Worm (Caenorhabditis elegans) whole organism, midembryonic: ENCODE results near the gene K09C8.7.
A peak's percentile ranks its signal among the peaks of the same experiment; 100 is the strongest.

Experiments
- T22C8.4 ChIP-seq: fragments of 200-800 bp; sonication (Bioruptor generic); IDR thresholded peaks from 2 replicates; pipeline ENCODE4 v1.3.6; 2022; ENCODE audit warnings: missing genetic modification characterization, missing compliant biosample characterization
- cog-1 ChIP-seq: sonication (generic microtip); optimal IDR thresholded peaks from 2 replicates; lab custom pipeline; 2016; ENCODE audit warnings: missing genetic modification characterization, missing compliant biosample characterization
- flt-1 ChIP-seq: fragments of 200-800 bp; sonication (Bioruptor generic); IDR thresholded peaks from 2 replicates; pipeline ENCODE4 v1.3.6; 2022; ENCODE audit warnings: missing genetic modification characterization, missing compliant biosample characterization
- klf-2 ChIP-seq: fragments of 200-800 bp; sonication (Bioruptor generic); conservative IDR thresholded peaks from 2 replicates; pipeline ENCODE4 v1.3.6; 2022; ENCODE audit warnings: missing genetic modification reagents, missing genetic modification characterization, missing compliant biosample characterization
- med-1 ChIP-seq: sonication (generic microtip); optimal IDR thresholded peaks from 2 replicates; lab custom pipeline; 2017; ENCODE audit warnings: missing genetic modification characterization, mild to moderate bottlenecking, missing compliant biosample characterization, antibody characterized with exemption, missing genetic modification reagents; ENCODE audit not compliant: insufficient read depth
- ref-1 ChIP-seq: fragments of 200-800 bp; sonication (Bioruptor generic); conservative IDR thresholded peaks from 2 replicates; pipeline ENCODE4 v1.3.6; 2022; ENCODE audit warnings: missing genetic modification reagents, missing genetic modification characterization, missing compliant biosample characterization
- tab-1 ChIP-seq: fragments of 200-800 bp; sonication (Bioruptor generic); IDR thresholded peaks from 2 replicates; pipeline ENCODE4 v1.3.6; 2022; ENCODE audit warnings: missing genetic modification characterization, missing compliant biosample characterization
- ztf-23 ChIP-seq: fragments of 200-800 bp; sonication (Bioruptor generic); IDR thresholded peaks from 2 replicates; pipeline ENCODE4 v1.3.6; 2022; ENCODE audit warnings: missing genetic modification reagents, missing genetic modification characterization, missing compliant biosample characterization
- ztf-29 ChIP-seq: fragments of 200-800 bp; sonication (Bioruptor generic); IDR thresholded peaks from 2 replicates; pipeline ENCODE4 v1.3.6; 2022; ENCODE audit warnings: missing genetic modification reagents, missing genetic modification characterization, missing compliant biosample characterization

K09C8.7 gene

ce11 chrX:10979186-10979585 lies 28.0 kb upstream of the K09C8.7 start, which contains the start of gene pxn-2:
pxn-2 (minus strand) TSS chrX:10979286.
- no peak for TF ChIP-seq ref-1 (GFP tag; lab: Robert Waterston, UW)
- TF ChIP-seq ztf-29 (GFP tag; lab: Robert Waterston, UW): no peak
- no peak for TF ChIP-seq tab-1
- no peak for TF ChIP-seq med-1 (GFP tag; lab: Kevin White, UChicago)
- TF ChIP-seq klf-2 (GFP tag; lab: Robert Waterston, UW): no peak
- no peak for TF ChIP-seq flt-1 (GFP tag; lab: Robert Waterston, UW)
- TF ChIP-seq ztf-23: no peak
- no peak for TF ChIP-seq cog-1 (tag; lab: Kevin White, UChicago)
- TF ChIP-seq T22C8.4 (GFP tag; lab: Robert Waterston, UW): no peak

DNA sequence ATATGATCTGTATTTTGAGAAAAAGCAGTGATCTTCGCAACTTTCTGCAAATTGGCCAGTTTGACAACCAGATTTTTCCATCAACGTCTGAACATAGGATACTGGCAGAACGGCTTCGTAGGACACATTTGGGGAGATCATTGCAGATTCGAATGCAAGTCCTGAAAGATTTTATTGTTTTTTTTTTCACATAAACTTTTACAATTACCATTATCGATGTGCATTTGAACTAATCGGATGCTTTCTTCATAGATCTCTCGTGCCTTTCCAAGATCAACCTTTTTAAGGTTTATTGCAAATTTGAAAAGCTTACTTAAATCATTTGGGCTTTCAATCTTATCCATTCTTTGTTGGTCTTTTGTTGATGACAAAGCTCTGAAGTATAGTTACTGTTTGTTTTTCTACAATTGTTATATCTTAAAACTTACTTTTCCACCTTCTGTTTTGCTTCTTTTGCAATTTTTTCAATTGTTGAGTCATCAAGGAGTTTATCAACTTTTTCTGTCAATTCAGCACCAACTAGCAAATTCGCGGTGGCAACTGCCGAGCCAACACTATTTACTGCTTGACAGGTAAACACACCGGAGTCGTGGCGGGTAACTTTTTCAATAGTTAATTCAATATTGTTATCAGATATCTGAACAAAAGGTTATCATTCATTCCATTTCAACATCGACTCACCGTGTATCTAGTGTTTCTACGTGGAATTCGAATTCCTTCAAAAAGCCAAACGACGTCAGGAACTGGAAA lies 25.4 kb upstream of the K09C8.7 start:
- TF ChIP-seq med-1 (GFP tag; lab: Kevin White, UChicago) (no peak), ztf-29 (GFP tag; lab: Robert Waterston, UW) (no peak), tab-1 (no peak)

DNA sequence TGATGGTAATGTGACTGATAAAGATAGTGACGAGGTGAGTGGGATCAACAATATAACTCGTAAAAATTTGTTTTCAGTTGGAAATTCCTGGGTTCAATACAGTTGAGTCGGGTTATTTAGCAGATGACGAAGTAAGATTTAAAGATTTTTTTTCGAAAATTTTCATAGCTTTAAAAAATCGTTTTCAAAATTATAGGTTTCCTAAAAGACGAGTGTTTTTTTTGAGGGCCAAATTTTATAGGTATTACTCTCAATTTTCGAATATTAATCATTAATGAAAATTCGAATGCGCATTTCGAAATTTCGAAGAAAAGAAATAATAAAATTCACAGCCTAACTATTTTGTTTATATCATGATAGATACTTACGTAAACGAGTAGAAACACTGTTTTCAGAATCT lies 19.9 kb upstream of the K09C8.7 start:
- TF ChIP-seq tab-1 (no peak), flt-1 (GFP tag; lab: Robert Waterston, UW) (no peak), T22C8.4 (GFP tag; lab: Robert Waterston, UW) (no peak), cog-1 (tag; lab: Kevin White, UChicago) (no peak), ztf-29 (GFP tag; lab: Robert Waterston, UW) (no peak), med-1 (GFP tag; lab: Kevin White, UChicago) (no peak), ref-1 (GFP tag; lab: Robert Waterston, UW) (no peak), klf-2 (GFP tag; lab: Robert Waterston, UW) (no peak), ztf-23 (no peak)

ce11 chrX:10970629-10971028 lies 19.4 kb upstream of the K09C8.7 start, which contains the start of gene K09C8.8:
K09C8.8 (plus strand) TSS chrX:10970929.
- TF ChIP-seq T22C8.4 (GFP tag; lab: Robert Waterston, UW) (no peak), klf-2 (GFP tag; lab: Robert Waterston, UW) (no peak), ref-1 (GFP tag; lab: Robert Waterston, UW) (no peak), ztf-29 (GFP tag; lab: Robert Waterston, UW) (no peak)

- TF ChIP-seq cog-1 (tag; lab: Kevin White, UChicago) (no peak), flt-1 (GFP tag; lab: Robert Waterston, UW) (no peak), med-1 (GFP tag; lab: Kevin White, UChicago) (no peak), ref-1 (GFP tag; lab: Robert Waterston, UW) (no peak), T22C8.4 (GFP tag; lab: Robert Waterston, UW) (no peak)
Measured at ce11 chrX:10967698-10968097, 16.5 kb upstream of the K09C8.7 start, which contains the start of gene K09C8.9. K09C8.9 (minus strand) TSS chrX:10967798.

DNA sequence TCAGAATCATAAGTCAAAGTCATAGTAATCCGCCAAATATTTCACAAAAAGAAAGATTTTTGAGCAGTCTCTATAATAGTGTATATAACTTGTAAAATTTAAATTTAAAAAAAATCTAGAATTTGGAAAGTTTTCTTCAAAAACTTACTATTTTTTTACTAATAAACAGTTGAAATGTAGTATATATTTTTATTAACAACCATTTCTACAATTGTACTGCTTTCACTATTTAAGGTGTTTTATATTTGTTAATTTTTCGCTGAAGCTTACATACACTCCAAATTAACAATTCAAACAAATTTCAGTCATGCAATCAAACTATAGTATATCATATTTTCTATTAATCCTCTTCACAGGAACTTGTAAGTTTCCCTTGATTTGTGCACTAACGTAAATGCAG lies 15.1 kb upstream of the K09C8.7 start, which contains the start of gene lge-1:
Gene lge-1 (plus strand): TSS at position 301 of the 400 bp plus-strand sequence.
- TF ChIP-seq cog-1 (tag; lab: Kevin White, UChicago): no peak
- no peak for TF ChIP-seq T22C8.4 (GFP tag; lab: Robert Waterston, UW)
- TF ChIP-seq tab-1: no peak
- no peak for TF ChIP-seq klf-2 (GFP tag; lab: Robert Waterston, UW)
- TF ChIP-seq ztf-23: no peak
- TF ChIP-seq flt-1 (GFP tag; lab: Robert Waterston, UW): no peak
- TF ChIP-seq ref-1 (GFP tag; lab: Robert Waterston, UW): no peak
- no peak for TF ChIP-seq ztf-29 (GFP tag; lab: Robert Waterston, UW)
- no peak for TF ChIP-seq med-1 (GFP tag; lab: Kevin White, UChicago)

DNA sequence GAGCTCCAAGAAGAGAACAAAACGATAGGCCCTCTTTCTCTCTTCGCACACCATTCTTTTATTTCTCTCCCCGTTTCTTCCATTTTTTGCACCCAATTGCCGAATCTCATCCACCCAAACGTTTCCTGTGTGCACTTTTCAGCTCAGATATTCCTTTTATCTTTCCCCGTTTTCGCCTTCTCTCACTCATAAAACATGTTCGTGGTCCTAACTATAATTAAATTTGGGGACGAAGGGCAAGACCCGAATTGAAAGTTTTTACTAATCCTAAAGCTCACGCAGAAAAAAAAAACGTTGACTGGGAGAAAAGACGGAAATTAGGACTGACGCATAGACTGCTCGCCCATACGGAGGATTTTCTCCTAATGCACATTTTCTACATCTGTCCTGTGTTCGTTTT lies 14.3 kb upstream of the K09C8.7 start:
- no peak for TF ChIP-seq med-1 (GFP tag; lab: Kevin White, UChicago)
- TF ChIP-seq klf-2 (GFP tag; lab: Robert Waterston, UW): no peak
- TF ChIP-seq ztf-29 (GFP tag; lab: Robert Waterston, UW): no peak
- TF ChIP-seq flt-1 (GFP tag; lab: Robert Waterston, UW): no peak

DNA sequence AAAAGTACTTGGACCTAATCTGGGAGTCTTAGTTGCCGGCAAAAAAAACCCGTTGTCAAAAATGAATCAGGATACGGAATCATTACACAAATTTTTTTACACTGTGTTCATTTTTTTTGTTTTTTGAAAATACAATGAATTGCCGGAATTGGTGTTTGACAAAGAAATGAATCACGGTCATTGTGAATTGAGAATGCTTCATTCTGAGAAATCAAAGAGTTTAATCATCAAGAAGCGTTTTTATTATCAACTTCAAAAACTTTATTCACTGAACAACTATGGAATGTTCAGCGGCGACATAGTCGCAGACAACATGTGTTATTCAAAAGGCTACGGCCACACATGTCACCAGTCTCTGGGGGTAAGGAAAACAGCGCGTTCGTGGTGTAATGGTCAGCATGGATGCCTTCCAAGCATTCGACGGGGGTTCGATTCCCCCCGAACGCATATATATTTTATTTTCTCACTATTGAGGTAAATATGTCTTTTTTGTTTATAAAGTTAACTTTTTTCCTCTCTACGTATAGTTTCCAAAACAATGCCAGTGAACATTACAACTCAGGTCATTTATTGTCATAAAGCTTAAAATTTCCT lies 12.4 kb upstream of the K09C8.7 start, which contains the start of gene nas-10:
Gene nas-10 (minus strand): TSS at position 51 of the 594 bp plus-strand sequence.
- TF ChIP-seq ztf-29 (GFP tag; lab: Robert Waterston, UW) (peak; percentile 82), med-1 (GFP tag; lab: Kevin White, UChicago) (no peak), T22C8.4 (GFP tag; lab: Robert Waterston, UW) (peak; percentile 90), ref-1 (GFP tag; lab: Robert Waterston, UW) (peak; percentile 75), flt-1 (GFP tag; lab: Robert Waterston, UW) (peak; percentile 95), klf-2 (GFP tag; lab: Robert Waterston, UW) (peak; percentile 87), tab-1 (peak; percentile 90), ztf-23 (peak; percentile 95), cog-1 (tag; lab: Kevin White, UChicago) (peak; percentile 79)

DNA sequence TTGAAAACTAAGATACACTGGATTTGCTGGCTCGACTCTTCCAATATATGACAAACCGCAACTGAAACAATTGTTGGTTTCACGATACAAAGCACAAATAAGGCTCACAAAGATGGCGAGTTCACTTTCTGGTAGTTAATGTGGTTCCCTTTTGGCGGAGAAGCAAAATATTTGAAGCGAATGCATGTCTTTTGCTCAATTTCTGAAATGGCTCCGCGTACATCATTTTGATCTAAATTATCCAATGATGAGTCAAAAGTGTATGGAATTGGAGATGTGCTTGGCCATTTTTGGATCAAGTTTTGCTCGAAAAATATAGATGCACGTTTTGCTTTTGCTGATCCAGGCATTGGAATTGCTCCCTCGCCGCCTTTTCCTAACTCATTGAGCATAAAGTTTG lies 10.5 kb upstream of the K09C8.7 start:
- TF ChIP-seq T22C8.4 (GFP tag; lab: Robert Waterston, UW) (no peak), tab-1 (no peak), med-1 (GFP tag; lab: Kevin White, UChicago) (no peak)
